Worm (Caenorhabditis elegans) whole organism, L4 larva: ENCODE data around the gene pitr-4.

ENCODE experiments used
- D1046.2 ChIP-seq: fragments of 200-800 bp; sonication (Bioruptor generic); IDR thresholded peaks from 2 replicates; pipeline ENCODE4 v1.3.6; 2022; ENCODE audit warnings: missing genetic modification characterization, missing compliant biosample characterization
- F26F4.8 ChIP-seq: fragments of 200-800 bp; sonication (Bioruptor generic); conservative IDR thresholded peaks from 2 replicates; pipeline ENCODE4 v1.3.6; 2022; ENCODE audit warnings: missing genetic modification characterization, missing compliant biosample characterization
- F44E2.7 ChIP-seq: fragments of 200-800 bp; sonication (Bioruptor generic); IDR thresholded peaks from 2 replicates; pipeline ENCODE4 v2.1.2; 2022; ENCODE audit warnings: missing genetic modification characterization, missing compliant biosample characterization
- T26A8.4 ChIP-seq: fragments of 200-800 bp; sonication (Bioruptor generic); IDR thresholded peaks from 2 replicates; pipeline ENCODE4 v1.3.6; 2022; ENCODE audit warnings: missing genetic modification characterization, missing compliant biosample characterization
- Y48G9A.11 ChIP-seq: fragments of 200-800 bp; sonication (Bioruptor generic); IDR thresholded peaks from 2 replicates; pipeline ENCODE4 v1.3.6; 2022; ENCODE audit warnings: missing genetic modification reagents, missing genetic modification characterization, missing compliant biosample characterization
- Y5F2A.4 ChIP-seq: fragments of 200-800 bp; sonication (Bioruptor generic); optimal IDR thresholded peaks from 2 replicates; lab custom pipeline; 2018; ENCODE audit warnings: mild to moderate bottlenecking, missing genetic modification characterization, missing compliant biosample characterization
- Y75B8A.6 ChIP-seq: fragments of 200-800 bp; sonication (Bioruptor generic); IDR thresholded peaks from 2 replicates; pipeline ENCODE4 v1.3.6; 2022; ENCODE audit warnings: missing genetic modification reagents, missing genetic modification characterization, missing compliant biosample characterization
- ZK337.2 ChIP-seq: fragments of 200-800 bp; sonication (Bioruptor generic); IDR thresholded peaks from 2 replicates; pipeline ENCODE4 v1.3.6; 2022; ENCODE audit warnings: missing genetic modification reagents, missing genetic modification characterization, missing compliant biosample characterization
- aha-1 ChIP-seq: fragments of 150-350 bp; peaks from one replicate; lab custom pipeline; 2014; ENCODE audit warnings: missing biosample characterization, missing genetic modification characterization
- ama-1 ChIP-seq: fragments of 150-350 bp; optimal IDR thresholded peaks from 2 replicates; lab custom pipeline; 2014; ENCODE audit warnings: inconsistent platforms, mixed read lengths
- ceh-28 ChIP-seq: fragments of 150-350 bp; optimal IDR thresholded peaks from 2 replicates; lab custom pipeline; 2014; ENCODE audit warnings: missing biosample characterization, missing genetic modification reagents, missing genetic modification characterization
- ceh-62 ChIP-seq: sonication (generic microtip); optimal IDR thresholded peaks from 2 replicates; lab custom pipeline; 2017; ENCODE audit warnings: missing biosample characterization, missing genetic modification characterization
- ces-1 ChIP-seq: fragments of 150-350 bp; sonication (generic microtip); optimal IDR thresholded peaks from 4 replicates; lab custom pipeline; 2014; ENCODE audit warnings: missing biosample characterization, missing genetic modification reagents, missing genetic modification characterization
- cey-2 ChIP-seq: sonication (generic microtip); optimal IDR thresholded peaks from 3 replicates; lab custom pipeline; 2017; ENCODE audit warnings: missing genetic modification characterization, mild to moderate bottlenecking, missing compliant biosample characterization, antibody characterized with exemption, borderline replicate concordance; ENCODE audit not compliant: insufficient read depth
- daf-12 ChIP-seq: fragments of 150-350 bp; optimal IDR thresholded peaks from 2 replicates; lab custom pipeline; 2014; ENCODE audit warnings: missing biosample characterization, missing genetic modification reagents, missing genetic modification characterization
- daf-16 ChIP-seq, 3 experiments: sonication (generic microtip); optimal IDR thresholded peaks; 2 replicates each; lab custom pipeline; 2016 to 2017; ENCODE audit warnings: missing genetic modification characterization in 3 of 3, missing genetic modification reagents in 3 of 3, mild to moderate bottlenecking in 2 of 3, missing compliant biosample characterization in 2 of 3, missing biosample characterization in 1 of 3, moderate library complexity in 1 of 3
- daf-19 ChIP-seq: fragments of 200-800 bp; sonication (Bioruptor generic); conservative IDR thresholded peaks from 2 replicates; pipeline ENCODE4 v1.3.6; 2022; ENCODE audit warnings: missing genetic modification characterization, missing compliant biosample characterization
- dmd-8 ChIP-seq: fragments of 200-800 bp; sonication (Bioruptor generic); IDR thresholded peaks from 2 replicates; pipeline ENCODE4 v1.3.6; 2022; ENCODE audit warnings: missing genetic modification characterization, missing compliant biosample characterization
- dmd-9 ChIP-seq: fragments of 200-800 bp; sonication (Bioruptor generic); IDR thresholded peaks from 2 replicates; pipeline ENCODE4 v1.3.6; 2022; ENCODE audit warnings: missing genetic modification reagents, missing genetic modification characterization, missing compliant biosample characterization
- dpl-1 ChIP-seq: fragments of 150-350 bp; optimal IDR thresholded peaks from 2 replicates; lab custom pipeline; 2014; ENCODE audit warnings: missing biosample characterization, missing genetic modification reagents, missing genetic modification characterization
- fos-1 ChIP-seq: fragments of 150-350 bp; optimal IDR thresholded peaks from 2 replicates; lab custom pipeline; 2014; ENCODE audit warnings: missing biosample characterization, missing genetic modification characterization
- gei-8 ChIP-seq: fragments of 200-800 bp; sonication (Bioruptor generic); optimal IDR thresholded peaks from 2 replicates; lab custom pipeline; 2018; ENCODE audit warnings: mild to moderate bottlenecking, missing genetic modification characterization, missing compliant biosample characterization
- hlh-11 ChIP-seq: fragments of 200-800 bp; sonication (Bioruptor generic); optimal IDR thresholded peaks from 2 replicates; lab custom pipeline; 2018; ENCODE audit warnings: mild to moderate bottlenecking, missing genetic modification characterization, missing compliant biosample characterization
- hlh-30 ChIP-seq: sonication (generic microtip); optimal IDR thresholded peaks from 2 replicates; lab custom pipeline; 2017; ENCODE audit warnings: antibody characterized with exemption, mild to moderate bottlenecking, missing genetic modification characterization, missing compliant biosample characterization; ENCODE audit not compliant: insufficient read depth
- hmg-1.1 ChIP-seq: fragments of 200-800 bp; sonication (Bioruptor generic); IDR thresholded peaks from 2 replicates; pipeline ENCODE4 v1.3.6; 2022; ENCODE audit warnings: missing genetic modification reagents, missing genetic modification characterization, missing compliant biosample characterization
- jun-1 ChIP-seq: fragments of 150-350 bp; optimal IDR thresholded peaks from 2 replicates; lab custom pipeline; 2014; ENCODE audit warnings: missing biosample characterization, missing genetic modification reagents, missing genetic modification characterization
- lin-15B ChIP-seq: fragments of 150-350 bp; sonication (generic microtip); optimal IDR thresholded peaks from 3 replicates; lab custom pipeline; 2014; ENCODE audit warnings: missing biosample characterization, missing genetic modification characterization
- lin-38 ChIP-seq: fragments of 200-800 bp; sonication (Bioruptor generic); IDR thresholded peaks from 2 replicates; pipeline ENCODE4 v1.3.6; 2022; ENCODE audit warnings: missing genetic modification reagents, missing genetic modification characterization, missing compliant biosample characterization
- lin-39 ChIP-seq: fragments of 150-350 bp; optimal IDR thresholded peaks from 2 replicates; lab custom pipeline; 2014; ENCODE audit warnings: missing biosample characterization, missing genetic modification reagents, missing genetic modification characterization
- lir-3 ChIP-seq: sonication (generic microtip); optimal IDR thresholded peaks from 2 replicates; lab custom pipeline; 2016; ENCODE audit warnings: mild to moderate bottlenecking, missing genetic modification characterization, missing compliant biosample characterization
- lsy-2 ChIP-seq, 2 experiments: fragments of 150-350 bp in 1 of 2; sonication (generic microtip) in 1 of 2; optimal IDR thresholded peaks; 2 replicates each; lab custom pipeline; 2014 to 2017; ENCODE audit warnings: missing biosample characterization in 2 of 2, missing genetic modification characterization in 2 of 2
- madf-5 ChIP-seq, 2 experiments: fragments of 200-800 bp; sonication (Bioruptor generic); IDR thresholded peaks; 2 replicates each; pipeline ENCODE4 v1.3.6; 2022; ENCODE audit warnings: missing compliant biosample characterization in 2 of 2, missing genetic modification characterization in 2 of 2
- madf-9 ChIP-seq: fragments of 200-800 bp; sonication (Bioruptor generic); conservative IDR thresholded peaks from 2 replicates; pipeline ENCODE4 v1.3.6; 2022; ENCODE audit warnings: missing genetic modification reagents, missing genetic modification characterization, missing compliant biosample characterization
- mes-2 ChIP-seq: sonication (generic microtip); optimal IDR thresholded peaks from 2 replicates; lab custom pipeline; 2016; ENCODE audit warnings: missing genotype, mild to moderate bottlenecking, missing genetic modification characterization, missing compliant biosample characterization; ENCODE audit not compliant: poor library complexity, severe bottlenecking
- nhr-10 ChIP-seq: fragments of 150-350 bp; optimal IDR thresholded peaks from 2 replicates; lab custom pipeline; 2014; ENCODE audit warnings: missing biosample characterization, missing genetic modification characterization
- nhr-111 ChIP-seq: fragments of 200-800 bp; sonication (Bioruptor generic); optimal IDR thresholded peaks from 2 replicates; lab custom pipeline; 2018; ENCODE audit warnings: mild to moderate bottlenecking, missing genetic modification characterization, missing compliant biosample characterization
- nhr-25 ChIP-seq: sonication (generic microtip); optimal IDR thresholded peaks from 2 replicates; lab custom pipeline; 2017; ENCODE audit warnings: missing genetic modification characterization, mild to moderate bottlenecking, missing compliant biosample characterization, antibody characterized with exemption, moderate library complexity, borderline replicate concordance; ENCODE audit not compliant: insufficient read depth
- nhr-6 ChIP-seq: fragments of 150-350 bp; optimal IDR thresholded peaks from 2 replicates; lab custom pipeline; 2014; ENCODE audit warnings: missing biosample characterization, missing genetic modification characterization
- nhr-77 ChIP-seq: fragments of 150-350 bp; optimal IDR thresholded peaks from 2 replicates; lab custom pipeline; 2014; ENCODE audit warnings: missing biosample characterization, missing genetic modification characterization
- php-3 ChIP-seq: fragments of 200-800 bp; sonication (Bioruptor generic); IDR thresholded peaks from 2 replicates; pipeline ENCODE4 v1.3.6; 2022; ENCODE audit warnings: missing genetic modification reagents, missing genetic modification characterization, missing compliant biosample characterization
- pqm-1 ChIP-seq: sonication (generic microtip); optimal IDR thresholded peaks from 2 replicates; lab custom pipeline; 2017; ENCODE audit warnings: missing biosample characterization, missing genetic modification characterization
- sdz-12 ChIP-seq: fragments of 200-800 bp; sonication (Bioruptor generic); optimal IDR thresholded peaks from 2 replicates; lab custom pipeline; 2018; ENCODE audit warnings: mild to moderate bottlenecking, missing genetic modification characterization, missing compliant biosample characterization
- snpc-4 ChIP-seq: fragments of 150-350 bp; optimal IDR thresholded peaks from 2 replicates; lab custom pipeline; 2014; ENCODE audit warnings: missing biosample characterization, missing genetic modification characterization
- spr-3 ChIP-seq: fragments of 200-800 bp; sonication (Bioruptor generic); optimal IDR thresholded peaks from 2 replicates; lab custom pipeline; 2018; ENCODE audit warnings: mild to moderate bottlenecking, missing genetic modification characterization, missing compliant biosample characterization
- tag-97 ChIP-seq: fragments of 200-800 bp; sonication (Bioruptor generic); IDR thresholded peaks from 2 replicates; pipeline ENCODE4 v1.3.6; 2022; ENCODE audit warnings: missing genetic modification characterization, missing compliant biosample characterization
- zag-1 ChIP-seq: fragments of 150-350 bp; optimal IDR thresholded peaks from 2 replicates; lab custom pipeline; 2014; ENCODE audit warnings: missing biosample characterization, missing genetic modification characterization
- ztf-7 ChIP-seq: fragments of 150-350 bp; optimal IDR thresholded peaks from 2 replicates; lab custom pipeline; 2014; ENCODE audit warnings: missing biosample characterization, missing genetic modification characterization

Gene pitr-4

DNA sequence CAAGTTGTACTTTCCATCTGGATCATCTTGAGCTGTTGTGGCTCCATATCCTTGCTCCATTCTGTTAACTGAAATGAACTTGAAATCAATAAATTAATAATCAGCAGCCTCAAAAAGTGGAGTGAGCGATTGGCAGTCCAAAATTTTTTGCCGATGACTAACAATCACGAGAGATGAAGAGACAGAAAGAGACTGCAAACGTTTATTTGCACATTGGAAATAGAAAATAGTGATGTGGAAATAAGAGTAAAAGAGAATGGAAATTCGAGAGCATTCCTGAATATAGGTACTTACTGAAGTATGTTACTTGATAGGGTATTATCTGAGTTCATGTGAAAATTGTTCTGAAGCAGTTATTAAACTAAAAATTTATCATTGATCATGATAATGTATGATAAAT, 48.3 kb upstream of the pitr-4 start, which contains the start of gene tag-120 (continued):
- no peak for TF ChIP-seq Y5F2A.4
- no peak for TF ChIP-seq daf-16 (GFP tag; optimal IDR thresholded peaks at IDR 0.05; lab: Kevin White, UChicago)
- peak; percentile 46 for TF ChIP-seq daf-16 (tag; optimal IDR thresholded peaks at IDR 0.05; lab: Kevin White, UChicago)
- no peak for TF ChIP-seq nhr-10 (tag; lab: Kevin White, UChicago)
- TF ChIP-seq nhr-6 (tag; lab: Kevin White, UChicago), result no peak
- no peak for TF ChIP-seq F44E2.7 (GFP tag; lab: Robert Waterston, UW)
- no peak for TF ChIP-seq ceh-62 (tag; lab: Kevin White, UChicago)
- no peak for TF ChIP-seq aha-1
- TF ChIP-seq php-3 (GFP tag; lab: Robert Waterston, UW), result no peak
- peak; percentile 12 for TF ChIP-seq hlh-30 (tag; lab: Kevin White, UChicago)
- TF ChIP-seq lin-39 (tag; lab: Kevin White, UChicago), result no peak
- TF ChIP-seq fos-1 (tag; lab: Kevin White, UChicago), result no peak
- TF ChIP-seq hmg-1.1, result no peak
- TF ChIP-seq madf-5 (GFP tag; IDR thresholded peaks at IDR 0.05; lab: Robert Waterston, UW), result no peak

DNA sequence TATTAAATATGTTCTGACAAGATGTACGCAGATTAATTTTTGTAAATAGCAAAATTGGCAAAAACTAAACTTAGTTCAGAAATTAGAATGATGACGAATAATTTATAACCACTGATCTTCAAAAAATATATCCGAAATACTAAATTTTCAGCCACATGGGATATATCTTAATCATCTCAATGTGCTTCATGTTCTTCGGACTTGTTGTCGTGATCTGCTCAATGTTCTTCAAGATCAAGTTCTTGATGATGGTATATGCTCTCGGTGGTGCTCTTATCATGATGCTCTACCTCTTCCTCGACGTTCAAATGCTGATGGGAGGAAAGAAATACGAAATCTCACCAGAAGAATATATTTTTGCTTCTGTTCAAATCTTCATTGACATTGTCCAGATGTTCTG, 45.2 kb upstream of the pitr-4 start:
- TF ChIP-seq spr-3 (GFP tag; lab: Kevin White, UChicago), result no peak
- TF ChIP-seq Y48G9A.11 (GFP tag; lab: Robert Waterston, UW), result no peak
- no peak for TF ChIP-seq ces-1 (GFP tag; lab: Kevin White, UChicago)
- no peak for TF ChIP-seq ZK337.2 (GFP tag; lab: Robert Waterston, UW)
- no peak for TF ChIP-seq snpc-4 (tag; lab: Kevin White, UChicago)
- TF ChIP-seq jun-1 (tag; lab: Kevin White, UChicago), result no peak
- TF ChIP-seq madf-9 (GFP tag; lab: Robert Waterston, UW), result no peak
- peak; percentile 91 for TF ChIP-seq aha-1
- TF ChIP-seq Y75B8A.6 (GFP tag; lab: Robert Waterston, UW), result no peak

DNA sequence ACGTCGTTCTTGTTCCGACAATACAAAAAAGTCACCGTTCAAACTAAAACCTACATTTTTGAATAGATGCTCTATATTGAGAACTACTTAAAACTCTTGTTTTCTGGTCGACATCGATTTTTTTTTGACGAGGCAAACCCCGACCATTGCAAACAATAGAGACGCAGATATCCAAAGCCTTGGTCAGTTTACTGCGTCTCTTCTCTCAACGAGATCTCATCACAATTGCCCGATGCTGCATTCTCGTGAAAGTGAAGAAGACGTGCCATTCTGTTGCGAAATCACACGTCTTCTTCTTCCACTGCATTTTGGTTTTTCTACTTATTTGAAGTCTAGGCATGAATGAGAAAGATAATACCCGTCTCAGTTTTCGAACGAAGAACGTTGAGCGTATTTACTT, 43.0 kb upstream of the pitr-4 start:
- TF ChIP-seq hlh-11 (tag; lab: Kevin White, UChicago), result no peak
- TF ChIP-seq nhr-77 (tag; lab: Kevin White, UChicago), result no peak
- TF ChIP-seq lsy-2 (tag; optimal IDR thresholded peaks at IDR 0.05; lab: Kevin White, UChicago), result no peak
- no peak for TF ChIP-seq daf-19
- no peak for TF ChIP-seq ztf-7 (tag; lab: Kevin White, UChicago)
- TF ChIP-seq dmd-8 (GFP tag; lab: Robert Waterston, UW), result no peak
- no peak for TF ChIP-seq cey-2 (tag; lab: Kevin White, UChicago)
- no peak for TF ChIP-seq madf-9 (GFP tag; lab: Robert Waterston, UW)
- no peak for TF ChIP-seq snpc-4 (tag; lab: Kevin White, UChicago)
- TF ChIP-seq F26F4.8, result no peak
- TF ChIP-seq sdz-12, result no peak
- no peak for TF ChIP-seq lin-39 (tag; lab: Kevin White, UChicago)
- peak; percentile 85 for TF ChIP-seq hlh-30 (tag; lab: Kevin White, UChicago)
- no peak for TF ChIP-seq daf-12 (tag; lab: Kevin White, UChicago)
- TF ChIP-seq nhr-25 (tag; lab: Kevin White, UChicago), result no peak
- TF ChIP-seq zag-1 (tag; lab: Kevin White, UChicago), result no peak
- no peak for TF ChIP-seq jun-1 (tag; lab: Kevin White, UChicago)
- TF ChIP-seq lin-15B (tag; lab: Kevin White, UChicago), result no peak
- no peak for TF ChIP-seq nhr-111 (GFP tag; lab: Kevin White, UChicago)
- no peak for TF ChIP-seq Y48G9A.11 (GFP tag; lab: Robert Waterston, UW)
- TF ChIP-seq hmg-1.1, result 0 out of 2 replicates have a peak, but pooled peaks have one; percentile 56
- no peak for TF ChIP-seq D1046.2
- no peak for TF ChIP-seq spr-3 (GFP tag; lab: Kevin White, UChicago)
- TF ChIP-seq madf-5 (GFP tag; IDR thresholded peaks at IDR 0.05; lab: Robert Waterston, UW), result no peak
- TF ChIP-seq ama-1 (lab: Kevin White, UChicago), result no peak
- no peak for TF ChIP-seq pqm-1
- no peak for TF ChIP-seq lin-38 (GFP tag; lab: Robert Waterston, UW)
- no peak for TF ChIP-seq T26A8.4
- no peak for TF ChIP-seq lir-3
- no peak for TF ChIP-seq tag-97 (GFP tag; lab: Robert Waterston, UW)
- no peak for TF ChIP-seq gei-8 (GFP tag; lab: Kevin White, UChicago)
- TF ChIP-seq dpl-1 (GFP tag; lab: Kevin White, UChicago), result no peak
- no peak for TF ChIP-seq mes-2 (tag; lab: Kevin White, UChicago)
- TF ChIP-seq ceh-28 (tag; lab: Kevin White, UChicago), result peak; percentile 43
- no peak for TF ChIP-seq dmd-9 (GFP tag; lab: Robert Waterston, UW)
